Worm (Caenorhabditis elegans): ENCODE data around the gene abl-1.

ce11 chrX:10593234-10593633 is 30.8 kb downstream of the abl-1 start, which contains the start of gene sdn-1:
- TF ChIP-seq nhr-28 (tag; optimal IDR thresholded peaks at IDR 0.05): no peak
- TF ChIP-seq ham-2 (GFP tag; optimal IDR thresholded peaks at IDR 0.05): no peak
- no peak for TF ChIP-seq snpc-4 (tag; optimal IDR thresholded peaks at IDR 0.05)
- no peak for TF ChIP-seq cnd-1 (tag; optimal IDR thresholded peaks at IDR 0.05)
- no peak for TF ChIP-seq lsy-2 (tag; optimal IDR thresholded peaks at IDR 0.05)
- TF ChIP-seq unc-62 (GFP tag; optimal IDR thresholded peaks at IDR 0.05): no peak
